Worm (Caenorhabditis elegans) whole organism, young adult: ENCODE data around the gene F37C12.14.

Experiments used
- sptf-2 ChIP-seq: fragments of 200-800 bp; sonication (Bioruptor generic); optimal IDR thresholded peaks from 2 replicates; lab custom pipeline; 2018; ENCODE audit warnings: mild to moderate bottlenecking, missing genetic modification characterization, missing compliant biosample characterization
- unc-62 ChIP-seq: fragments of 150-350 bp; optimal IDR thresholded peaks from 2 replicates; lab custom pipeline; 2014; ENCODE audit warnings: missing biosample characterization, missing genetic modification reagents, missing genetic modification characterization

DNA sequence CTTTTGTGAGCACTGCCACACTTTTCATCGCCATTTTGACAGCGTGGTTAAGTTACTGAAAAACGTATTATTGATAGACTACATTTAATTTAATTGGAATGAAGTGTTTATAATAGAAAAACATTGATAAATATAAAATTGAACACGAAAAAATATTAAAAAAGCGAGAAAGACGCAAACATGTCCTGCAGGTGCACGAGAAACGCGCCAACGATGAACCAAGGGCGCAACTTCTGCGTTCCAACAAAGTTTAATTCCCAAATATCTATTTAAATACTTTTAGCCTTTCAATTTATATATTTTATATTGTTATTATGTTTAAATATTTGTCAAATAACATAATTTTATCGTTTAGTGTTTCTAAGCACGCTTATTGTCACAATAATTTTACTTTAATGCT lies 48.8 kb upstream of the F37C12.14 start, which contains the start of gene ndus-8:
- no peak for TF ChIP-seq unc-62 (GFP tag; lab: Kevin White, UChicago)
- no peak for TF ChIP-seq sptf-2 (GFP tag; lab: Kevin White, UChicago)
